Fruit fly (Drosophila melanogaster) whole organism, embryonic: ENCODE results near the gene Oatp74D.

Experiments
- C15 ChIP-seq: fragments of 200-800 bp; sonication (Bioruptor generic); IDR thresholded peaks from 3 replicates; pipeline ENCODE4 v1.3.6; 2022; ENCODE audit warnings: missing biosample characterization, missing genetic modification characterization
- CG10543 ChIP-seq: fragments of 200-800 bp; sonication (Bioruptor generic); optimal IDR thresholded peaks from 3 replicates; lab custom pipeline; 2017; ENCODE audit warnings: missing biosample characterization, mild to moderate bottlenecking, missing genetic modification characterization, moderate library complexity
- CG11723 ChIP-seq: fragments of 200-800 bp; sonication (Bioruptor generic); optimal IDR thresholded peaks from 2 replicates; lab custom pipeline; 2017; ENCODE audit warnings: missing biosample characterization, mild to moderate bottlenecking, missing genetic modification characterization
- CG12104 ChIP-seq: fragments of 200-800 bp; sonication (Bioruptor generic); optimal IDR thresholded peaks from 3 replicates; lab custom pipeline; 2016; ENCODE audit warnings: missing biosample characterization, missing genetic modification characterization
- CG12942 ChIP-seq: fragments of 200-800 bp; sonication (Bioruptor generic); optimal IDR thresholded peaks from 3 replicates; lab custom pipeline; 2016; ENCODE audit warnings: missing biosample characterization, missing genetic modification characterization
- CG14710 ChIP-seq: fragments of 200-800 bp; sonication (Bioruptor generic); optimal IDR thresholded peaks from 3 replicates; lab custom pipeline; 2019; ENCODE audit warnings: missing biosample characterization, mild to moderate bottlenecking, missing genetic modification characterization, moderate library complexity
- CG16813 ChIP-seq: fragments of 200-800 bp; sonication (Bioruptor generic); IDR thresholded peaks from 3 replicates; pipeline ENCODE4 v1.3.6; 2022; ENCODE audit warnings: missing biosample characterization, missing genetic modification characterization; ENCODE audit not compliant: partially characterized antibody
- CG18011 ChIP-seq: fragments of 200-800 bp; sonication (Bioruptor generic); optimal IDR thresholded peaks from 2 replicates; lab custom pipeline; 2017; ENCODE audit warnings: missing biosample characterization, missing genetic modification characterization, mild to moderate bottlenecking, moderate library complexity, missing genotype
- CG18476 ChIP-seq: fragments of 200-800 bp; sonication (Bioruptor generic); optimal IDR thresholded peaks from 2 replicates; lab custom pipeline; 2016; ENCODE audit warnings: missing biosample characterization, mild to moderate bottlenecking, missing genetic modification characterization
- CG2202 ChIP-seq: fragments of 200-800 bp; sonication (Bioruptor generic); optimal IDR thresholded peaks from 2 replicates; lab custom pipeline; 2018; ENCODE audit warnings: missing biosample characterization, mild to moderate bottlenecking, missing genetic modification characterization
- CG30403 ChIP-seq: fragments of 200-800 bp; sonication (Bioruptor generic); optimal IDR thresholded peaks from 3 replicates; lab custom pipeline; 2016; ENCODE audit warnings: missing biosample characterization, missing genetic modification characterization
- CG31224 ChIP-seq: fragments of 200-800 bp; sonication (Bioruptor generic); IDR thresholded peaks from 2 replicates; pipeline ENCODE4 v1.3.6; 2022; ENCODE audit warnings: missing biosample characterization, missing genetic modification characterization
- CG3995 ChIP-seq: fragments of 200-800 bp; sonication (Bioruptor generic); optimal IDR thresholded peaks from 3 replicates; lab custom pipeline; 2016; ENCODE audit warnings: missing biosample characterization, missing genetic modification characterization
- CG43689 ChIP-seq: fragments of 200-800 bp; sonication (Bioruptor generic); IDR thresholded peaks from 2 replicates; pipeline ENCODE4 v1.3.6; 2022; ENCODE audit warnings: missing biosample characterization, missing genetic modification characterization
- CG6272 ChIP-seq: fragments of 200-800 bp; sonication (Bioruptor generic); IDR thresholded peaks from 2 replicates; pipeline ENCODE4 v1.3.6; 2022; ENCODE audit warnings: missing biosample characterization, missing genetic modification characterization
- CG6689 ChIP-seq: fragments of 200-800 bp; sonication (Bioruptor generic); IDR thresholded peaks from 2 replicates; pipeline ENCODE4 v1.3.6; 2022; ENCODE audit warnings: missing biosample characterization, missing genetic modification characterization
- CG7745 ChIP-seq: fragments of 200-800 bp; sonication (Bioruptor generic); optimal IDR thresholded peaks from 2 replicates; lab custom pipeline; 2018; ENCODE audit warnings: missing biosample characterization, mild to moderate bottlenecking, missing genetic modification characterization, moderate library complexity
- CG8478 ChIP-seq: fragments of >200 bp; optimal IDR thresholded peaks from 2 replicates; lab custom pipeline; 2018
- Dfd ChIP-seq, 2 experiments: fragments of >200 bp; optimal IDR thresholded peaks; 2 replicates each; lab custom pipeline; 2017; ENCODE audit warnings: missing biosample characterization in 2 of 2, missing genetic modification characterization in 2 of 2
- Doc2 ChIP-seq: fragments of 200-800 bp; sonication (Bioruptor generic); IDR thresholded peaks from 2 replicates; pipeline ENCODE4 v1.3.6; 2022; ENCODE audit warnings: missing biosample characterization, missing genetic modification characterization
- E2f2 ChIP-seq: fragments of 200-800 bp; sonication (Bioruptor generic); IDR thresholded peaks from 2 replicates; pipeline ENCODE4 v1.3.6; 2022; ENCODE audit warnings: missing biosample characterization, missing genetic modification characterization
- Elba2 ChIP-seq: fragments of 200-800 bp; sonication (Bioruptor generic); optimal IDR thresholded peaks from 3 replicates; lab custom pipeline; 2016; ENCODE audit warnings: missing biosample characterization, missing genetic modification characterization
- HLH4C ChIP-seq: fragments of 200-800 bp; sonication (Bioruptor generic); IDR thresholded peaks from 3 replicates; pipeline ENCODE4 v1.3.6; 2022; ENCODE audit warnings: missing biosample characterization, missing genetic modification characterization; ENCODE audit not compliant: partially characterized antibody
- Neu2 ChIP-seq: fragments of 200-800 bp; sonication (Bioruptor generic); optimal IDR thresholded peaks from 3 replicates; lab custom pipeline; 2016; ENCODE audit warnings: missing biosample characterization, missing genetic modification characterization, borderline replicate concordance
- Opbp ChIP-seq: fragments of 200-800 bp; sonication (Bioruptor generic); IDR thresholded peaks from 3 replicates; pipeline ENCODE4 v1.3.6; 2022; ENCODE audit warnings: missing biosample characterization, missing genetic modification characterization; ENCODE audit not compliant: partially characterized antibody
- Optix ChIP-seq: fragments of 200-800 bp; sonication (Bioruptor generic); IDR thresholded peaks from 3 replicates; pipeline ENCODE4 v1.3.6; 2022; ENCODE audit warnings: missing biosample characterization, missing genetic modification characterization
- Rfx ChIP-seq: fragments of 200-800 bp; sonication (Bioruptor generic); IDR thresholded peaks from 2 replicates; pipeline ENCODE4 v1.3.6; 2022; ENCODE audit warnings: missing biosample characterization, missing genetic modification characterization
- Scr ChIP-seq: fragments of 200-800 bp; sonication (Bioruptor generic); IDR thresholded peaks from 2 replicates; pipeline ENCODE4 v1.3.6; 2022; ENCODE audit warnings: missing biosample characterization, missing genetic modification characterization; ENCODE audit not compliant: partially characterized antibody
- Xrp1 ChIP-seq: fragments of 200-800 bp; sonication (Bioruptor generic); IDR thresholded peaks from 2 replicates; pipeline ENCODE4 v1.3.6; 2022; ENCODE audit warnings: missing biosample characterization, missing genetic modification characterization
- ato ChIP-seq: fragments of 200-800 bp; sonication (Bioruptor generic); IDR thresholded peaks from 2 replicates; pipeline ENCODE4 v1.3.6; 2022; ENCODE audit warnings: missing biosample characterization, missing genetic modification characterization; ENCODE audit not compliant: partially characterized antibody
- cas ChIP-seq: fragments of 200-800 bp; sonication (Bioruptor generic); IDR thresholded peaks from 2 replicates; pipeline ENCODE4 v1.3.6; 2022; ENCODE audit warnings: missing biosample characterization, missing genetic modification characterization
- croc ChIP-seq: fragments of 200-800 bp; sonication (Bioruptor generic); conservative IDR thresholded peaks from 3 replicates; pipeline ENCODE4 v1.3.6; 2022; ENCODE audit warnings: missing biosample characterization, missing genetic modification characterization
- dan ChIP-seq: fragments of 200-800 bp; sonication (Bioruptor generic); IDR thresholded peaks from 2 replicates; pipeline ENCODE4 v1.3.6; 2022; ENCODE audit warnings: missing biosample characterization, missing genetic modification characterization
- dmrt99B ChIP-seq: fragments of 200-800 bp; sonication (Bioruptor generic); optimal IDR thresholded peaks from 2 replicates; lab custom pipeline; 2018; ENCODE audit warnings: missing biosample characterization, mild to moderate bottlenecking, missing genetic modification characterization, moderate library complexity
- en ChIP-seq: fragments of 200-800 bp; sonication (Bioruptor generic); optimal IDR thresholded peaks from 2 replicates; lab custom pipeline; 2016; ENCODE audit warnings: missing biosample characterization, missing genetic modification characterization
- eyg ChIP-seq: fragments of 200-800 bp; sonication (Bioruptor generic); optimal IDR thresholded peaks from 3 replicates; lab custom pipeline; 2016; ENCODE audit warnings: missing biosample characterization, missing genetic modification characterization
- fd102C ChIP-seq: fragments of 200-800 bp; sonication (Bioruptor generic); optimal IDR thresholded peaks from 2 replicates; lab custom pipeline; 2018; ENCODE audit warnings: missing biosample characterization, mild to moderate bottlenecking, missing genetic modification characterization, moderate library complexity
- fd96Cb ChIP-seq: fragments of 200-800 bp; sonication (Bioruptor generic); optimal IDR thresholded peaks from 2 replicates; lab custom pipeline; 2018; ENCODE audit warnings: missing biosample characterization, mild to moderate bottlenecking, missing genetic modification characterization, moderate library complexity
- fru ChIP-seq: fragments of >200 bp; optimal IDR thresholded peaks from 2 replicates; lab custom pipeline; 2017
- gro ChIP-seq: fragments of 200-800 bp; sonication (Bioruptor generic); optimal IDR thresholded peaks from 2 replicates; lab custom pipeline; 2016; ENCODE audit warnings: missing biosample characterization, missing genetic modification characterization
- hb ChIP-seq: fragments of 200-800 bp; sonication (Bioruptor generic); IDR thresholded peaks from 3 replicates; pipeline ENCODE4 v1.3.6; 2022; ENCODE audit warnings: missing biosample characterization, missing genetic modification characterization; ENCODE audit not compliant: partially characterized antibody
- inv ChIP-seq: fragments of 200-800 bp; sonication (Bioruptor generic); IDR thresholded peaks from 2 replicates; pipeline ENCODE4 v1.3.6; 2022; ENCODE audit warnings: missing biosample characterization, missing genetic modification characterization; ENCODE audit not compliant: partially characterized antibody
- lbe ChIP-seq: fragments of 200-800 bp; sonication (Bioruptor generic); optimal IDR thresholded peaks from 2 replicates; lab custom pipeline; 2016; ENCODE audit warnings: missing biosample characterization, mild to moderate bottlenecking, missing genetic modification characterization
- peb ChIP-seq: fragments of 200-800 bp; sonication (Bioruptor generic); IDR thresholded peaks from 2 replicates; pipeline ENCODE4 v1.3.6; 2022; ENCODE audit warnings: missing biosample characterization, missing genetic modification characterization
- pum ChIP-seq: fragments of 200-800 bp; sonication (Bioruptor generic); optimal IDR thresholded peaks from 2 replicates; lab custom pipeline; 2016; ENCODE audit warnings: missing biosample characterization, missing genetic modification characterization
- ro ChIP-seq: fragments of 200-800 bp; sonication (Bioruptor generic); IDR thresholded peaks from 2 replicates; pipeline ENCODE4 v1.3.6; 2022; ENCODE audit warnings: missing biosample characterization, missing genetic modification characterization
- sim ChIP-seq: fragments of 200-800 bp; sonication (Bioruptor generic); IDR thresholded peaks from 2 replicates; pipeline ENCODE4 v1.3.6; 2022; ENCODE audit warnings: missing biosample characterization, missing genetic modification characterization
- sna ChIP-seq: fragments of 200-800 bp; sonication (Bioruptor generic); IDR thresholded peaks from 2 replicates; pipeline ENCODE4 v1.3.6; 2022; ENCODE audit warnings: missing biosample characterization, missing genetic modification characterization; ENCODE audit not compliant: partially characterized antibody
- sr ChIP-seq: fragments of 200-800 bp; sonication (Bioruptor generic); IDR thresholded peaks from 3 replicates; pipeline ENCODE4 v1.3.6; 2022; ENCODE audit warnings: missing biosample characterization, missing genetic modification characterization
- tap ChIP-seq: fragments of 200-800 bp; optimal IDR thresholded peaks from 3 replicates; lab custom pipeline; 2019; ENCODE audit warnings: missing biosample characterization, mild to moderate bottlenecking, missing genetic modification characterization, moderate library complexity
- usp ChIP-seq: fragments of >200 bp; optimal IDR thresholded peaks from 2 replicates; lab custom pipeline; 2017; ENCODE audit warnings: missing biosample characterization, missing genetic modification characterization

Oatp74D gene

dm6 chr3L:17513893-17514616, 27.1 kb downstream of the Oatp74D start, which contains the start of the genes U4-U6-60K and CG7564 (continued):
- TF ChIP-seq sim (GFP tag; lab: Robert Waterston, UW) (no peak), CG18011 (GFP tag; lab: Kevin White, UChicago) (peak; percentile 2), CG18476 (GFP tag; lab: Kevin White, UChicago) (peak; percentile 61), ato (GFP tag; lab: Robert Waterston, UW) (peak; percentile 84), HLH4C (GFP tag; lab: Robert Waterston, UW) (peak; percentile 95), sr (GFP tag; lab: Robert Waterston, UW) (no peak), sna (peak; percentile 91), CG11723 (GFP tag; lab: Kevin White, UChicago) (peak; percentile 45), pum (peak; percentile 20), fd102C (GFP tag; lab: Kevin White, UChicago) (no peak), dan (GFP tag; lab: Robert Waterston, UW) (no peak), en (no peak), CG31224 (peak; percentile 40; the same call in 1 of the 2 replicates), hb (GFP tag; lab: Robert Waterston, UW) (peak; percentile 98), croc (GFP tag; lab: Robert Waterston, UW) (no peak), Xrp1 (peak; percentile 38), eyg (GFP tag; lab: Kevin White, UChicago) (peak; percentile 44), lbe (peak; percentile 60), CG43689 (no peak), fru (lab: Kevin White, UChicago) (no peak), CG12942 (GFP tag; lab: Kevin White, UChicago) (peak; percentile 61), peb (GFP tag; lab: Robert Waterston, UW) (no peak), CG12104 (peak; percentile 71), fd96Cb (tag; lab: Kevin White, UChicago) (peak; percentile 40), CG6689 (GFP tag; lab: Robert Waterston, UW) (no peak), dmrt99B (no peak), inv (GFP tag; lab: Robert Waterston, UW) (peak; percentile 99), CG7745 (no peak), gro (GFP tag; lab: Kevin White, UChicago) (no peak), usp (no peak), CG6272 (peak; percentile 41; the same call in 1 of the 2 replicates), cas (no peak), CG16813 (peak; percentile 99), CG30403 (peak; percentile 85), Dfd (GFP tag; optimal IDR thresholded peaks at IDR 0.05; lab: Kevin White, UChicago) (no peak), CG3995 (peak; percentile 99), Rfx (GFP tag; lab: Robert Waterston, UW) (peak; percentile 79), CG8478 (no peak), CG14710 (tag; lab: Kevin White, UChicago) (peak; percentile 82), Neu2 (no peak), C15 (GFP tag; lab: Robert Waterston, UW) (no peak), Elba2 (GFP tag; lab: Kevin White, UChicago) (peak; percentile 56), Doc2 (GFP tag; lab: Robert Waterston, UW) (no peak), Optix (GFP tag; lab: Robert Waterston, UW) (no peak), E2f2 (GFP tag; lab: Robert Waterston, UW) (no peak), Opbp (peak; percentile 97), ro (GFP tag; lab: Robert Waterston, UW) (no peak), CG2202 (tag; lab: Kevin White, UChicago) (no peak), Scr (GFP tag; lab: Robert Waterston, UW) (peak; percentile 97), CG10543 (GFP tag; lab: Kevin White, UChicago) (peak; percentile 72), tap (tag; lab: Kevin White, UChicago) (no peak)
